Fruit fly (Drosophila melanogaster) whole organism, pupa: ENCODE results near the gene Tsp86D.

Source experiments
- CG10348 ChIP-seq: fragments of 200-800 bp; sonication (Bioruptor generic); IDR thresholded peaks from 2 replicates; pipeline ENCODE4 v1.3.6; 2022; ENCODE audit warnings: missing biosample characterization, missing genetic modification characterization
- CG12605 ChIP-seq: fragments of 200-800 bp; sonication (Bioruptor generic); IDR thresholded peaks from 2 replicates; pipeline ENCODE4 v1.3.6; 2022; ENCODE audit warnings: missing biosample characterization, missing genetic modification characterization
- CG13204 ChIP-seq: fragments of 200-800 bp; sonication (Bioruptor generic); optimal IDR thresholded peaks from 2 replicates; lab custom pipeline; 2018; ENCODE audit warnings: missing biosample characterization, mild to moderate bottlenecking, missing genetic modification characterization, moderate library complexity
- CG14655 ChIP-seq: fragments of 200-800 bp; sonication (Bioruptor generic); optimal IDR thresholded peaks from 3 replicates; lab custom pipeline; 2017; ENCODE audit warnings: mild to moderate bottlenecking, missing biosample characterization, missing genetic modification reagents, missing genetic modification characterization
- CG15710 ChIP-seq: fragments of 200-800 bp; sonication (Bioruptor generic); optimal IDR thresholded peaks from 2 replicates; lab custom pipeline; 2018; ENCODE audit warnings: missing biosample characterization, mild to moderate bottlenecking, missing genetic modification characterization, moderate library complexity
- CG17806 ChIP-seq: fragments of 200-800 bp; sonication (Bioruptor generic); optimal IDR thresholded peaks from 2 replicates; lab custom pipeline; 2018; ENCODE audit warnings: missing biosample characterization, mild to moderate bottlenecking, missing genetic modification characterization, moderate library complexity
- CG32121 ChIP-seq: fragments of 200-800 bp; sonication (Bioruptor generic); IDR thresholded peaks from 2 replicates; pipeline ENCODE4 v1.3.6; 2022; ENCODE audit warnings: missing biosample characterization, missing genetic modification characterization
- CG34367 ChIP-seq: fragments of 200-800 bp; sonication (Bioruptor generic); optimal IDR thresholded peaks from 2 replicates; lab custom pipeline; 2018; ENCODE audit warnings: missing biosample characterization, mild to moderate bottlenecking, missing genetic modification characterization
- CG4496 ChIP-seq: fragments of 200-800 bp; sonication (Bioruptor generic); IDR thresholded peaks from 3 replicates; pipeline ENCODE4 v1.3.6; 2022; ENCODE audit warnings: missing biosample characterization, missing genetic modification characterization
- CG8159 ChIP-seq: fragments of 200-800 bp; sonication (Bioruptor generic); optimal IDR thresholded peaks from 3 replicates; lab custom pipeline; 2018; ENCODE audit warnings: missing biosample characterization, mild to moderate bottlenecking, missing genetic modification characterization, moderate library complexity
- CG8301 ChIP-seq: fragments of 200-800 bp; sonication (Bioruptor generic); optimal IDR thresholded peaks from 2 replicates; lab custom pipeline; 2018; ENCODE audit warnings: missing biosample characterization, mild to moderate bottlenecking, missing genetic modification characterization
- CG9948 ChIP-seq: fragments of 200-800 bp; sonication (Bioruptor generic); optimal IDR thresholded peaks from 2 replicates; lab custom pipeline; 2018; ENCODE audit warnings: missing biosample characterization, mild to moderate bottlenecking, missing genetic modification characterization, moderate library complexity
- D1 ChIP-seq: fragments of 200-800 bp; sonication (Bioruptor generic); optimal IDR thresholded peaks from 2 replicates; lab custom pipeline; 2018; ENCODE audit warnings: missing biosample characterization, mild to moderate bottlenecking, missing genetic modification characterization, moderate library complexity
- EcR ChIP-seq: fragments of 200-800 bp; sonication (Bioruptor generic); optimal IDR thresholded peaks from 3 replicates; lab custom pipeline; 2019; ENCODE audit warnings: missing biosample characterization, missing genetic modification characterization, mild to moderate bottlenecking, moderate library complexity, missing genetic modification reagents
- Ets98B ChIP-seq: fragments of 200-800 bp; sonication (Bioruptor generic); IDR thresholded peaks from 2 replicates; pipeline ENCODE4 v1.3.6; 2022; ENCODE audit warnings: missing biosample characterization, missing genetic modification characterization
- Pif1A ChIP-seq: fragments of 200-800 bp; sonication (Bioruptor generic); optimal IDR thresholded peaks from 3 replicates; lab custom pipeline; 2016; ENCODE audit warnings: missing biosample characterization, missing genetic modification characterization
- Pif1B ChIP-seq: fragments of 200-800 bp; sonication (Bioruptor generic); optimal IDR thresholded peaks from 3 replicates; lab custom pipeline; 2016; ENCODE audit warnings: missing biosample characterization, missing genetic modification characterization
- Snoo ChIP-seq: fragments of 200-800 bp; sonication (Bioruptor generic); optimal IDR thresholded peaks from 3 replicates; lab custom pipeline; 2017; ENCODE audit warnings: missing biosample characterization, mild to moderate bottlenecking, missing genetic modification characterization, inconsistent platforms
- fd96Ca ChIP-seq: fragments of 200-800 bp; sonication (Bioruptor generic); IDR thresholded peaks from 3 replicates; pipeline ENCODE4 v1.3.6; 2022; ENCODE audit warnings: missing biosample characterization, missing genetic modification characterization
- gl ChIP-seq: fragments of 200-800 bp; sonication (Bioruptor generic); optimal IDR thresholded peaks from 2 replicates; lab custom pipeline; 2018; ENCODE audit warnings: missing biosample characterization, mild to moderate bottlenecking, missing genetic modification characterization
- rn ChIP-seq: fragments of 200-800 bp; sonication (Bioruptor generic); IDR thresholded peaks from 2 replicates; pipeline ENCODE4 v1.3.6; 2022; ENCODE audit warnings: missing biosample characterization, missing genetic modification characterization

The Tsp86D gene

dm6 chr3R:10834893-10835292, 33.6 kb upstream of the Tsp86D start:
- peak; percentile 67 for TF ChIP-seq EcR (GFP tag; lab: Kevin White, UChicago)
- TF ChIP-seq CG8159 (tag; lab: Kevin White, UChicago): peak; percentile 93
- peak; percentile 75 for TF ChIP-seq CG10348 (GFP tag; lab: Robert Waterston, UW)
- peak; percentile 96 for TF ChIP-seq Snoo (tag; lab: Kevin White, UChicago)
- peak; percentile 96 for TF ChIP-seq CG12605 (GFP tag; lab: Robert Waterston, UW)
- peak; percentile 94 for TF ChIP-seq CG17806 (tag; lab: Kevin White, UChicago)
- peak; percentile 96 for TF ChIP-seq CG13204 (GFP tag; lab: Kevin White, UChicago)
- peak; percentile 94 for TF ChIP-seq CG15710 (tag; lab: Kevin White, UChicago)
- peak; percentile 96 for TF ChIP-seq Pif1A
- peak; percentile 92 for TF ChIP-seq rn (GFP tag; lab: Robert Waterston, UW)
- TF ChIP-seq CG4496 (GFP tag; lab: Robert Waterston, UW): peak; percentile 97
- peak; percentile 68 for TF ChIP-seq D1 (tag; lab: Kevin White, UChicago)
- TF ChIP-seq Pif1B (GFP tag; lab: Kevin White, UChicago): peak; percentile 96
- peak; percentile 96 for TF ChIP-seq CG8301 (tag; lab: Kevin White, UChicago)
- TF ChIP-seq CG34367: peak; percentile 95
- TF ChIP-seq CG9948 (tag; lab: Kevin White, UChicago): peak; percentile 94
- peak; percentile 96 for TF ChIP-seq CG14655 (GFP tag; lab: Kevin White, UChicago)
- peak; percentile 93 for TF ChIP-seq CG32121
- TF ChIP-seq Ets98B: peak; percentile 96
- peak; percentile 97 for TF ChIP-seq fd96Ca (GFP tag; lab: Robert Waterston, UW)
- TF ChIP-seq gl (tag; lab: Kevin White, UChicago): peak; percentile 92

DNA sequence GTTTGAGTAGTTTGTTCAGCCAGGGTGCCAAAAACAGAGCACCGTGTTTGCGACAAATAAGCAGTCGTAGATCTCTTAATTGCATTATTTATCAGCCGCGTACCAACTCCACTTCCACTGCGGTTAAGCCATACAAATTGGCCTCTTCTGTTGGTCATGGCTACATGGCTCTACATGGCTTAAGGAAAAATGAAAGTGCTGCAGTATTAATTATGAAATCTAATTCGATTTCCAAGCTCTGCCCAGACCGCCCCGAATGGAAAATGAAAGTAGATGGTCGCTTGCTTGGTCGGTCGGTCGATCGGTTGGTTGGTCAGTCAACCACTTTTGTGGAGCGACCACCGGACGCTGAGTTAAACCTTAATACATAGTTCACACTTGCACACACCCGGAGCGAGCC, 31.6 kb upstream of the Tsp86D start:
- TF ChIP-seq CG17806 (tag; lab: Kevin White, UChicago): no peak
- no peak for TF ChIP-seq rn (GFP tag; lab: Robert Waterston, UW)
- no peak for TF ChIP-seq gl (tag; lab: Kevin White, UChicago)
- TF ChIP-seq CG10348 (GFP tag; lab: Robert Waterston, UW): no peak
- no peak for TF ChIP-seq Snoo (tag; lab: Kevin White, UChicago)
- no peak for TF ChIP-seq CG34367

DNA sequence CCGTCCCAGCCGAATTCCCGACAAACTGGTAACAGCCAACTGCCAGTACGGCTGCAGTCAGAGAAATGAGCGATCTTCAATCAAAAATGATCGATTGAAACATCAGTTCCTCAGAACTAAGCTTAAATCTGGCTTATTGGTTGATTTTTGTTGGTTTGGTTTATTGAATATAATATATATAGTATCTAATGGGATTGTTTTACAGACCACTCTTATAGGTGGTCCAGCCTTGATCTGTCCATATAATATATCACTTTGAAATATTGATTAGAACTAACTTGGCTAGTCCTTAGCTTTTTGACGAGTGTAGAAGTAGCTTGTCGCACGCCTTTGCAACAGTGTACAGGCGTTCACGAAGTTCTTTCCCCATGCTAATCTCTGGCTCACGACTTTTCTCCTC, 26.1 kb upstream of the Tsp86D start:
- TF ChIP-seq D1 (tag; lab: Kevin White, UChicago) (no peak), rn (GFP tag; lab: Robert Waterston, UW) (no peak), Pif1A (no peak), gl (tag; lab: Kevin White, UChicago) (peak; percentile 11), CG32121 (no peak), CG14655 (GFP tag; lab: Kevin White, UChicago) (peak; percentile 75), CG34367 (peak; percentile 32), Snoo (tag; lab: Kevin White, UChicago) (no peak), EcR (GFP tag; lab: Kevin White, UChicago) (no peak), CG13204 (GFP tag; lab: Kevin White, UChicago) (peak; percentile 42), CG8301 (tag; lab: Kevin White, UChicago) (peak; percentile 47), Pif1B (GFP tag; lab: Kevin White, UChicago) (no peak), CG10348 (GFP tag; lab: Robert Waterston, UW) (no peak), CG15710 (tag; lab: Kevin White, UChicago) (peak; percentile 44), fd96Ca (GFP tag; lab: Robert Waterston, UW) (no peak), CG12605 (GFP tag; lab: Robert Waterston, UW) (no peak), CG8159 (tag; lab: Kevin White, UChicago) (peak; percentile 52), CG4496 (GFP tag; lab: Robert Waterston, UW) (no peak), Ets98B (no peak), CG9948 (tag; lab: Kevin White, UChicago) (peak; percentile 37), CG17806 (tag; lab: Kevin White, UChicago) (peak; percentile 42)

DNA sequence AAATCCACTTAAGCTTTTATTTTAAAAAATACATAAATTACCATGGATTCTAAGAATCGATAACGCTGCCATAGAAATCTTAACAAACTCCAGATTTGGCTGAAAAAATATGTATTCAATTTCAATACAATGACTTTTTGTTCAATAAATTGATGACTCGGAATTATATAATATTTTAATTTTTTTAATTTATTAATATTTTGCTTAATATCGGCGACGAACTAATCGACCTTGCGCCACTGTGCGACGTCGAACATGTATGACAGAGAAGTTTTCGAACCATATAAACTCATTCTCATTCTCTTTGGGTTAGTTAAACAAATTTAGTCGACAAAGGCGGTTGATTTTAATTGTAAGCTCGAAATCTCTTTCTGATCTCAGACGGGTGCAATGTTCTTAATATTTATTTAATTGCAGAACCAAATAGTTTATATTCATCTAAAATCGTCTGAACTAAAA, 19.0 kb upstream of the Tsp86D start, which contains the start of gene CG42394:
TSS of gene CG42394 (plus strand) at position 311 of the 459 bp plus-strand sequence.
- TF ChIP-seq gl (tag; lab: Kevin White, UChicago) (peak; percentile 80), CG4496 (GFP tag; lab: Robert Waterston, UW) (peak; percentile 95), Ets98B (peak; percentile 94), CG17806 (tag; lab: Kevin White, UChicago) (peak; percentile 98), rn (GFP tag; lab: Robert Waterston, UW) (peak; percentile 83), CG34367 (peak; percentile 91), CG32121 (peak; percentile 95), Pif1B (GFP tag; lab: Kevin White, UChicago) (peak; percentile 93), CG13204 (GFP tag; lab: Kevin White, UChicago) (peak; percentile 62), CG8301 (tag; lab: Kevin White, UChicago) (peak; percentile 96), CG9948 (tag; lab: Kevin White, UChicago) (peak; percentile 98), CG8159 (tag; lab: Kevin White, UChicago) (peak; percentile 97), CG14655 (GFP tag; lab: Kevin White, UChicago) (peak; percentile 99), CG12605 (GFP tag; lab: Robert Waterston, UW) (peak; percentile 90), EcR (GFP tag; lab: Kevin White, UChicago) (peak; percentile 76), Snoo (tag; lab: Kevin White, UChicago) (peak; percentile 95), CG10348 (GFP tag; lab: Robert Waterston, UW) (peak; percentile 52), fd96Ca (GFP tag; lab: Robert Waterston, UW) (peak; percentile 88; the same call in 2 of the 3 replicates), CG15710 (tag; lab: Kevin White, UChicago) (peak; percentile 91), Pif1A (peak; percentile 85), D1 (tag; lab: Kevin White, UChicago) (peak; percentile 98)

DNA sequence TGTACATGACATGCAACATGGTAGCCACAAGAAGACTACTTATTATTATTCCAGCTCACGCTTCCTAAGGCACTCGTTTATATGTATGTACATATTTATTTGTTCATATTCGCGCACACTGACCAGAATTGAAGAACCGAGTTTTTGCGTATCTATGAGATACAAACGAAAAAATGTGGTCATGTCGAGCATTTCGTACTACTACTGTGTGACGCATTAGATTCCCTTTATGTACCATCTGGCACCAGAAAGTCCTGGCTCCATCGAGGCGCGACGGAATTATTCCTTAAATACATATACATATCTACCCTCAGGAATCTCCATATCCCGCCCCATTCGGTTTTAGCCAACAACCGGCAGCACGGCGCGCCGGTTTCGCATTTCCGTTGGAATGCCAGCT, 17.9 kb upstream of the Tsp86D start:
- TF ChIP-seq CG13204 (GFP tag; lab: Kevin White, UChicago) (no peak), CG10348 (GFP tag; lab: Robert Waterston, UW) (no peak), CG8159 (tag; lab: Kevin White, UChicago) (no peak), CG34367 (no peak), CG12605 (GFP tag; lab: Robert Waterston, UW) (no peak), rn (GFP tag; lab: Robert Waterston, UW) (no peak)
